Worm (Caenorhabditis elegans): ENCODE measurements around the gene clec-42.

ce11 chrV:18189181-18189580 lies 2.0 kb upstream of the clec-42 start, which contains the start of gene clec-246:
- no peak for TF ChIP-seq ama-1 (optimal IDR thresholded peaks at IDR 0.05)
- no peak for TF ChIP-seq flt-1 (GFP tag; IDR thresholded peaks at IDR 0.05)
- TF ChIP-seq aly-1 (tag; optimal IDR thresholded peaks at IDR 0.05): no peak
- no peak for TF ChIP-seq B0310.2 (tag; optimal IDR thresholded peaks at IDR 0.05)
- TF ChIP-seq F13C5.2 (tag; optimal IDR thresholded peaks at IDR 0.05): no peak
- TF ChIP-seq pes-1 (GFP tag; IDR thresholded peaks at IDR 0.05): no peak
- TF ChIP-seq hmbx-1 (tag; optimal IDR thresholded peaks at IDR 0.05): no peak
- no peak for TF ChIP-seq hnd-1 (tag; optimal IDR thresholded peaks at IDR 0.05)
- no peak for TF ChIP-seq ets-7 (tag; optimal IDR thresholded peaks at IDR 0.05)
- TF ChIP-seq ceh-36 (tag; optimal IDR thresholded peaks at IDR 0.05): no peak
- TF ChIP-seq ceh-13 (GFP tag; optimal IDR thresholded peaks at IDR 0.05): no peak
- TF ChIP-seq tra-4 (tag; optimal IDR thresholded peaks at IDR 0.05): no peak
- TF ChIP-seq sea-1 (GFP tag; conservative IDR thresholded peaks at IDR 0.05): no peak
